Worm (Caenorhabditis elegans) whole organism, L2 larva: Measurements from ENCODE around the gene fut-1.
A peak's percentile ranks its signal among the peaks of the same experiment; 100 is the strongest.

ENCODE experiments used
- C34F6.9 ChIP-seq: fragments of 150-350 bp; optimal IDR thresholded peaks from 2 replicates; lab custom pipeline; 2014; ENCODE audit warnings: missing biosample characterization, missing genetic modification characterization
- F13H6.1 ChIP-seq: sonication (generic microtip); optimal IDR thresholded peaks from 2 replicates; lab custom pipeline; 2016; ENCODE audit warnings: missing genetic modification characterization, missing compliant biosample characterization
- R02D3.7 ChIP-seq: fragments of 150-350 bp; optimal IDR thresholded peaks from 2 replicates; lab custom pipeline; 2014; ENCODE audit warnings: missing biosample characterization, missing genetic modification characterization
- Y55F3AM.14 ChIP-seq: fragments of 200-800 bp; sonication (Bioruptor generic); optimal IDR thresholded peaks from 2 replicates; lab custom pipeline; 2018; ENCODE audit warnings: mild to moderate bottlenecking, missing genetic modification characterization, missing compliant biosample characterization
- alr-1 ChIP-seq: fragments of 150-350 bp; optimal IDR thresholded peaks from 2 replicates; lab custom pipeline; 2014; ENCODE audit warnings: missing biosample characterization, missing genetic modification characterization
- ama-1 ChIP-seq: fragments of 150-350 bp; optimal IDR thresholded peaks from 2 replicates; lab custom pipeline; 2018; ENCODE audit warnings: inconsistent platforms
- blmp-1 ChIP-seq: sonication (generic microtip); optimal IDR thresholded peaks from 2 replicates; lab custom pipeline; 2017; ENCODE audit warnings: missing genetic modification characterization, mild to moderate bottlenecking, missing compliant biosample characterization, antibody characterized with exemption, moderate library complexity; ENCODE audit not compliant: insufficient read depth
- ceh-16 ChIP-seq: fragments of 150-350 bp; optimal IDR thresholded peaks from 2 replicates; lab custom pipeline; 2014; ENCODE audit warnings: missing biosample characterization, missing genetic modification characterization
- crh-2 ChIP-seq: sonication (generic microtip); optimal IDR thresholded peaks from 2 replicates; lab custom pipeline; 2017; ENCODE audit warnings: missing biosample characterization, missing genetic modification characterization
- egl-27 ChIP-seq: sonication (generic microtip); optimal IDR thresholded peaks from 3 replicates; lab custom pipeline; 2017; ENCODE audit warnings: missing biosample characterization, missing genetic modification reagents, missing genetic modification characterization
- gmeb-1 ChIP-seq: fragments of 150-350 bp; optimal IDR thresholded peaks from 2 replicates; lab custom pipeline; 2014; ENCODE audit warnings: missing biosample characterization, missing genetic modification characterization
- lin-13 ChIP-seq: fragments of 150-350 bp; optimal IDR thresholded peaks from 2 replicates; lab custom pipeline; 2014; ENCODE audit warnings: missing biosample characterization, missing genetic modification reagents, missing genetic modification characterization
- lin-39 ChIP-seq: fragments of 150-350 bp; optimal IDR thresholded peaks from 2 replicates; lab custom pipeline; 2014; ENCODE audit warnings: missing biosample characterization, missing genetic modification reagents, missing genetic modification characterization
- lsy-2 ChIP-seq, 2 experiments: fragments of 150-350 bp in 1 of 2; sonication (generic microtip) in 1 of 2; optimal IDR thresholded peaks; 2 replicates each; lab custom pipeline; 2014 to 2017; ENCODE audit warnings: missing biosample characterization in 2 of 2, missing genetic modification characterization in 2 of 2
- mab-5 ChIP-seq: fragments of 150-350 bp; optimal IDR thresholded peaks from 2 replicates; lab custom pipeline; 2014; ENCODE audit warnings: missing biosample characterization, missing genetic modification characterization
- mbf-1 ChIP-seq: sonication (generic microtip); optimal IDR thresholded peaks from 2 replicates; lab custom pipeline; 2017; ENCODE audit warnings: missing biosample characterization, missing genetic modification characterization
- mdl-1 ChIP-seq, 2 experiments: fragments of 150-350 bp in 1 of 2; sonication (generic microtip) in 1 of 2; optimal IDR thresholded peaks; 2 replicates each; lab custom pipeline; 2017; ENCODE audit warnings: missing biosample characterization in 2 of 2, missing genetic modification characterization in 2 of 2
- nhr-11 ChIP-seq: fragments of 150-350 bp; optimal IDR thresholded peaks from 2 replicates; lab custom pipeline; 2014; ENCODE audit warnings: missing biosample characterization, missing genetic modification characterization
- nhr-129 ChIP-seq: fragments of 150-350 bp; optimal IDR thresholded peaks from 2 replicates; lab custom pipeline; 2014; ENCODE audit warnings: missing biosample characterization, missing genetic modification characterization
- nhr-21 ChIP-seq: fragments of 150-350 bp; optimal IDR thresholded peaks from 2 replicates; lab custom pipeline; 2014; ENCODE audit warnings: missing biosample characterization, missing genetic modification characterization
- nhr-25 ChIP-seq: fragments of 150-350 bp; sonication (generic microtip); optimal IDR thresholded peaks from 3 replicates; lab custom pipeline; 2014; ENCODE audit warnings: missing biosample characterization, missing genetic modification characterization
- nhr-6 ChIP-seq: fragments of 150-350 bp; optimal IDR thresholded peaks from 2 replicates; lab custom pipeline; 2014; ENCODE audit warnings: missing biosample characterization, missing genetic modification characterization
- nhr-77 ChIP-seq: fragments of 150-350 bp; optimal IDR thresholded peaks from 2 replicates; lab custom pipeline; 2014; ENCODE audit warnings: missing biosample characterization, missing genetic modification characterization
- peb-1 ChIP-seq: fragments of 150-350 bp; optimal IDR thresholded peaks from 2 replicates; lab custom pipeline; 2014; ENCODE audit warnings: missing biosample characterization, missing genetic modification characterization
- sem-4 ChIP-seq: fragments of 150-350 bp; optimal IDR thresholded peaks from 2 replicates; lab custom pipeline; 2014; ENCODE audit warnings: missing biosample characterization, missing genetic modification reagents, missing genetic modification characterization
- skn-1 ChIP-seq: sonication (generic microtip); optimal IDR thresholded peaks from 2 replicates; lab custom pipeline; 2017; ENCODE audit warnings: missing biosample characterization, missing genetic modification characterization
- sma-9 ChIP-seq, 2 experiments: fragments of 150-350 bp in 1 of 2; sonication (generic microtip) in 1 of 2; optimal IDR thresholded peaks; 2 replicates each; lab custom pipeline; 2014 to 2016; ENCODE audit warnings: missing genetic modification characterization in 2 of 2, mild to moderate bottlenecking in 1 of 2, missing biosample characterization in 1 of 2, missing compliant biosample characterization in 1 of 2, missing genetic modification reagents in 1 of 2, moderate library complexity in 1 of 2
- snpc-4 ChIP-seq: fragments of 150-350 bp; optimal IDR thresholded peaks from 2 replicates; lab custom pipeline; 2014; ENCODE audit warnings: missing biosample characterization, missing genetic modification characterization
- unc-39 ChIP-seq: fragments of 150-350 bp; optimal IDR thresholded peaks from 2 replicates; lab custom pipeline; 2014; ENCODE audit warnings: missing biosample characterization, missing genetic modification characterization
- unc-55 ChIP-seq: fragments of 150-350 bp; sonication (generic microtip); optimal IDR thresholded peaks from 3 replicates; lab custom pipeline; 2014; ENCODE audit warnings: missing biosample characterization, missing genetic modification reagents, missing genetic modification characterization
- unc-62 ChIP-seq: fragments of 150-350 bp; optimal IDR thresholded peaks from 2 replicates; lab custom pipeline; 2014; ENCODE audit warnings: missing biosample characterization, missing genetic modification reagents, missing genetic modification characterization
- zag-1 ChIP-seq: fragments of 150-350 bp; optimal IDR thresholded peaks from 2 replicates; lab custom pipeline; 2014; ENCODE audit warnings: missing biosample characterization, missing genetic modification characterization
- ztf-1 ChIP-seq: fragments of 200-800 bp; sonication (Bioruptor generic); conservative IDR thresholded peaks from 2 replicates; pipeline ENCODE4 v1.3.6; 2022; ENCODE audit warnings: missing genetic modification characterization, missing compliant biosample characterization
- ztf-11 ChIP-seq: sonication (generic microtip); optimal IDR thresholded peaks from 2 replicates; lab custom pipeline; 2017; ENCODE audit warnings: missing biosample characterization, missing genetic modification characterization
- ztf-4 ChIP-seq: fragments of 150-350 bp; optimal IDR thresholded peaks from 2 replicates; lab custom pipeline; 2014; ENCODE audit warnings: missing biosample characterization, missing genetic modification characterization

Gene fut-1

ce11 chrII:8746298-8746775 is 13.1 kb downstream of the fut-1 start:
- TF ChIP-seq nhr-11 (no peak), lsy-2 (tag; optimal IDR thresholded peaks at IDR 0.05; lab: Kevin White, UChicago) (no peak), ceh-16 (tag; lab: Kevin White, UChicago) (no peak), sem-4 (tag; lab: Kevin White, UChicago) (peak; percentile 56), snpc-4 (tag; lab: Kevin White, UChicago) (no peak), ama-1 (lab: Kevin White, UChicago) (peak; percentile 52), unc-55 (no peak), nhr-25 (tag; lab: Kevin White, UChicago) (peak; percentile 25), sma-9 (GFP tag; optimal IDR thresholded peaks at IDR 0.05; lab: Kevin White, UChicago) (no peak), sma-9 (tag; optimal IDR thresholded peaks at IDR 0.05; lab: Kevin White, UChicago) (no peak)

- TF ChIP-seq peb-1 (tag; lab: Kevin White, UChicago) (no peak), nhr-11 (no peak), lsy-2 (tag; optimal IDR thresholded peaks at IDR 0.05; lab: Kevin White, UChicago) (peak in 1 of 2 experiments; percentile 20), lin-13 (peak; percentile 37), unc-62 (GFP tag; lab: Kevin White, UChicago) (no peak), ama-1 (lab: Kevin White, UChicago) (peak; percentile 4)
These were observed 13.7 kb downstream of the fut-1 start for ce11 chrII:8745449-8746297.

- TF ChIP-seq lsy-2 (tag; optimal IDR thresholded peaks at IDR 0.05; lab: Kevin White, UChicago) (peak in 1 of 2 experiments; percentile 23), ztf-11 (tag; lab: Kevin White, UChicago) (no peak), nhr-129 (tag; lab: Kevin White, UChicago) (peak; percentile 72), ztf-4 (tag; lab: Kevin White, UChicago) (peak; percentile 35), nhr-25 (tag; lab: Kevin White, UChicago) (peak; percentile 2), F13H6.1 (tag; lab: Kevin White, UChicago) (peak; percentile 29), C34F6.9 (no peak), sem-4 (tag; lab: Kevin White, UChicago) (peak; percentile 36), egl-27 (tag; lab: Kevin White, UChicago) (no peak), alr-1 (tag; lab: Kevin White, UChicago) (no peak), crh-2 (tag; lab: Kevin White, UChicago) (peak; percentile 39), mdl-1 (tag; optimal IDR thresholded peaks at IDR 0.05; lab: Kevin White, UChicago) (peak; percentile 33 to 47), ama-1 (lab: Kevin White, UChicago) (peak; percentile 91), nhr-6 (tag; lab: Kevin White, UChicago) (no peak), Y55F3AM.14 (no peak), unc-55 (no peak), R02D3.7 (tag; lab: Kevin White, UChicago) (no peak), nhr-21 (tag; lab: Kevin White, UChicago) (peak; percentile 22), snpc-4 (tag; lab: Kevin White, UChicago) (no peak), sma-9 (GFP tag; optimal IDR thresholded peaks at IDR 0.05; lab: Kevin White, UChicago) (peak; percentile 75), sma-9 (tag; optimal IDR thresholded peaks at IDR 0.05; lab: Kevin White, UChicago) (no peak), unc-39 (tag; lab: Kevin White, UChicago) (no peak)
These were observed 14.6 kb downstream of the fut-1 start for ce11 chrII:8744555-8745448.

ce11 chrII:8743379-8744173 is 15.8 kb downstream of the fut-1 start, which contains the start of gene mak-1:
Gene mak-1 (plus strand): TSS chrII:8744071.
- TF ChIP-seq mbf-1 (tag; lab: Kevin White, UChicago) = no peak
- no peak for TF ChIP-seq egl-27 (tag; lab: Kevin White, UChicago)
- TF ChIP-seq sma-9 (GFP tag; optimal IDR thresholded peaks at IDR 0.05; lab: Kevin White, UChicago) = peak; percentile 92
- TF ChIP-seq sma-9 (tag; optimal IDR thresholded peaks at IDR 0.05; lab: Kevin White, UChicago) = no peak
- TF ChIP-seq lin-13 = peak; percentile 44
- no peak for TF ChIP-seq ztf-1
- peak; percentile 37 for TF ChIP-seq nhr-21 (tag; lab: Kevin White, UChicago)
- peak; percentile 19 for TF ChIP-seq gmeb-1 (tag; lab: Kevin White, UChicago)
- peak; percentile 67 for TF ChIP-seq nhr-25 (tag; lab: Kevin White, UChicago)
- no peak for TF ChIP-seq zag-1
- no peak for TF ChIP-seq ztf-4 (tag; lab: Kevin White, UChicago)
- no peak for TF ChIP-seq mab-5
- no peak for TF ChIP-seq crh-2 (tag; lab: Kevin White, UChicago)
- TF ChIP-seq mdl-1 (tag; optimal IDR thresholded peaks at IDR 0.05; lab: Kevin White, UChicago) = peak; percentile 11 to 28
- no peak for TF ChIP-seq unc-39 (tag; lab: Kevin White, UChicago)
- TF ChIP-seq lsy-2 (tag; optimal IDR thresholded peaks at IDR 0.05; lab: Kevin White, UChicago) = no peak
- no peak for TF ChIP-seq lin-39 (tag; lab: Kevin White, UChicago)
- no peak for TF ChIP-seq skn-1 (tag; lab: Kevin White, UChicago)
- no peak for TF ChIP-seq unc-55
- peak; percentile 51 for TF ChIP-seq F13H6.1 (tag; lab: Kevin White, UChicago)
- peak; percentile 92 for TF ChIP-seq ama-1 (lab: Kevin White, UChicago)
- no peak for TF ChIP-seq nhr-11
- peak; percentile 58 for TF ChIP-seq nhr-129 (tag; lab: Kevin White, UChicago)
- peak; percentile 31 for TF ChIP-seq blmp-1 (tag; lab: Kevin White, UChicago)
- TF ChIP-seq nhr-77 (tag; lab: Kevin White, UChicago) = no peak
